Fruit fly (Drosophila melanogaster) whole organism, wandering third instar larva: ENCODE measurements around the gene CG14205.

Experiments used
- Myc ChIP-seq: fragments of >200 bp; optimal IDR thresholded peaks from 2 replicates; lab custom pipeline; 2017
- fru ChIP-seq: fragments of 200-800 bp; sonication (Bioruptor generic); optimal IDR thresholded peaks from 3 replicates; lab custom pipeline; 2016; ENCODE audit warnings: missing biosample characterization, mild to moderate bottlenecking, missing genetic modification characterization
- h ChIP-seq: fragments of 200-800 bp; sonication (Bioruptor generic); optimal IDR thresholded peaks from 3 replicates; lab custom pipeline; 2016; ENCODE audit warnings: missing biosample characterization, mild to moderate bottlenecking, missing genetic modification characterization
- pan ChIP-seq: fragments of >200 bp; optimal IDR thresholded peaks from 2 replicates; lab custom pipeline; 2017
- sv ChIP-seq: fragments of 200-800 bp; sonication (Bioruptor generic); optimal IDR thresholded peaks from 3 replicates; lab custom pipeline; 2016; ENCODE audit warnings: missing biosample characterization, missing genetic modification characterization

DNA sequence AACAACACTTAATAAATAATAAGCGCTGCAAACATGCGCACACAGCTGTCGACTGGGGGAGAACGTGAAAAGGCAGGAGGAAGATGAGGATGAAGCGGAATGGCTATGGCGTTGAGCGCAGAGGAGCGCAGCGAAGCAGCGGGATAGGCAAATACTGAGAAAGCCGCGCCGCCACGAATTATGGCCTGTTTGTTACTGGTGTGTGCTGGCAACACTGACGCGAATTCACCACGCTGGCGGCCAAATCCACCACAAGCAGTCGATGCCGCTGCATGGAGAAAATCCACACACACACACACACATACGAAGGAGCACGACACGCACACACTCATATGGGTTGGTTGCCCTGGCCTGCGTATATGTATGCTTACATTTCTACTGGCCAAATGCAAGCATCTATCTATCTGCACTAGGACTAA lies 44.6 kb downstream of the CG14205 start:
- TF ChIP-seq Myc (peak; percentile 52), fru (GFP tag; lab: Kevin White, UChicago) (peak; percentile 27), h (peak; percentile 43), pan (lab: Kevin White, UChicago) (no peak), sv (GFP tag; lab: Kevin White, UChicago) (no peak)
